Worm (Caenorhabditis elegans) whole organism, L4/young adult: ENCODE results near the gene F55G11.6.

Experiments used
- W03F9.2 ChIP-seq: fragments of 150-350 bp; optimal IDR thresholded peaks from 2 replicates; lab custom pipeline; 2014; ENCODE audit warnings: missing biosample characterization, missing genetic modification characterization
- dao-5 ChIP-seq: sonication (generic microtip); optimal IDR thresholded peaks from 2 replicates; lab custom pipeline; 2016; ENCODE audit warnings: missing genotype, missing genetic modification characterization, moderate library complexity, missing compliant biosample characterization
- him-1 ChIP-seq: sonication (generic microtip); optimal IDR thresholded peaks from 2 replicates; lab custom pipeline; 2016; ENCODE audit warnings: missing genotype, missing genetic modification reagents, missing genetic modification characterization, missing compliant biosample characterization

DNA sequence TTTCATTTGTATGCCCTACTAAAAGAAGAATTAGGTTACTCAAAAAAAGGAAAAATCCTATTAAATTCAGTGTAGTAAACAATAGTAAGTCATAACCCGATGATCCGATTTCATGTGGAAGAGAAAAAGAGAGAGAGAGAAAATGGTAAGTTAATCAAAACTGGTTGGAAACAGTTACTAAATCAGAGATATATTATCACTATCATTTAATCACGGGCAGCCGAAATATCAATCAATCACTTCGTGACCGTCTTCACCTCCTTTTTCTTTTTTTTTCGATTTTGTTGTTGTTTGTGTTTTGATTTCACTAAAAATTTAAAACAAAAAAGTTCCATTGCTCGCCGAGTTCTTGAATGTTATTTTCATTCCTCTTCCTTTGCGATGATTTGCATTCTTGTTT, 39.7 kb downstream of the F55G11.6 start:
- TF ChIP-seq dao-5 (no peak), him-1 (no peak), W03F9.2 (tag; lab: Kevin White, UChicago) (no peak)
